Worm (Caenorhabditis elegans) whole organism, early embryonic: ENCODE measurements around the gene K07D4.6.

Experiments
- B0310.2 ChIP-seq: sonication (generic microtip); optimal IDR thresholded peaks from 2 replicates; lab custom pipeline; 2016; ENCODE audit warnings: mild to moderate bottlenecking, missing genetic modification characterization, missing compliant biosample characterization
- F13C5.2 ChIP-seq: sonication (generic microtip); optimal IDR thresholded peaks from 2 replicates; lab custom pipeline; 2017; ENCODE audit warnings: mild to moderate bottlenecking, missing genetic modification characterization, inconsistent platforms, missing compliant biosample characterization
- aly-1 ChIP-seq: sonication (generic microtip); optimal IDR thresholded peaks from 2 replicates; lab custom pipeline; 2016; ENCODE audit warnings: missing genetic modification characterization, missing compliant biosample characterization
- ama-1 ChIP-seq: fragments of 150-350 bp; optimal IDR thresholded peaks from 2 replicates; lab custom pipeline; 2014
- ceh-13 ChIP-seq: fragments of 200-800 bp; sonication (Bioruptor generic); optimal IDR thresholded peaks from 2 replicates; lab custom pipeline; 2018; ENCODE audit warnings: mild to moderate bottlenecking, missing genetic modification characterization, missing compliant biosample characterization
- ceh-36 ChIP-seq: sonication (generic microtip); optimal IDR thresholded peaks from 2 replicates; lab custom pipeline; 2016; ENCODE audit warnings: missing genetic modification characterization, inconsistent platforms, missing compliant biosample characterization
- ets-7 ChIP-seq: sonication (generic microtip); optimal IDR thresholded peaks from 2 replicates; lab custom pipeline; 2016; ENCODE audit warnings: missing genotype, missing genetic modification characterization, missing compliant biosample characterization
- flt-1 ChIP-seq: fragments of 200-800 bp; sonication (Bioruptor generic); IDR thresholded peaks from 2 replicates; pipeline ENCODE4 v1.3.6; 2022; ENCODE audit warnings: missing genetic modification characterization, missing compliant biosample characterization
- hmbx-1 ChIP-seq: sonication (generic microtip); optimal IDR thresholded peaks from 2 replicates; lab custom pipeline; 2016; ENCODE audit warnings: mild to moderate bottlenecking, missing genetic modification characterization, missing compliant biosample characterization
- hmg-4 ChIP-seq: fragments of 200-800 bp; sonication (Bioruptor generic); optimal IDR thresholded peaks from 2 replicates; lab custom pipeline; 2018; ENCODE audit warnings: mild to moderate bottlenecking, missing genetic modification characterization, missing compliant biosample characterization
- hnd-1 ChIP-seq: sonication (generic microtip); optimal IDR thresholded peaks from 2 replicates; lab custom pipeline; 2016; ENCODE audit warnings: missing genetic modification characterization, missing compliant biosample characterization
- pes-1 ChIP-seq: fragments of 200-800 bp; sonication (Bioruptor generic); IDR thresholded peaks from 2 replicates; pipeline ENCODE4 v1.3.6; 2022; ENCODE audit warnings: missing genetic modification reagents, missing genetic modification characterization, missing compliant biosample characterization
- scrt-1 ChIP-seq: fragments of 200-800 bp; sonication (Bioruptor generic); IDR thresholded peaks from 2 replicates; pipeline ENCODE4 v1.3.6; 2022; ENCODE audit warnings: missing genetic modification characterization, missing compliant biosample characterization
- sea-1 ChIP-seq: fragments of 200-800 bp; sonication (Bioruptor generic); conservative IDR thresholded peaks from 2 replicates; pipeline ENCODE4 v1.3.6; 2022; ENCODE audit warnings: missing genetic modification characterization, missing compliant biosample characterization
- tbx-11 ChIP-seq: fragments of 200-800 bp; sonication (Bioruptor generic); IDR thresholded peaks from 2 replicates; pipeline ENCODE4 v1.3.6; 2022; ENCODE audit warnings: missing genetic modification characterization, missing compliant biosample characterization
- tbx-37 ChIP-seq: fragments of 200-800 bp; sonication (Bioruptor generic); conservative IDR thresholded peaks from 2 replicates; pipeline ENCODE4 v1.3.6; 2022; ENCODE audit warnings: missing genetic modification reagents, missing genetic modification characterization, missing compliant biosample characterization
- tra-4 ChIP-seq: sonication (generic microtip); optimal IDR thresholded peaks from 2 replicates; lab custom pipeline; 2017; ENCODE audit warnings: missing genetic modification characterization, missing compliant biosample characterization

K07D4.6 gene

DNA sequence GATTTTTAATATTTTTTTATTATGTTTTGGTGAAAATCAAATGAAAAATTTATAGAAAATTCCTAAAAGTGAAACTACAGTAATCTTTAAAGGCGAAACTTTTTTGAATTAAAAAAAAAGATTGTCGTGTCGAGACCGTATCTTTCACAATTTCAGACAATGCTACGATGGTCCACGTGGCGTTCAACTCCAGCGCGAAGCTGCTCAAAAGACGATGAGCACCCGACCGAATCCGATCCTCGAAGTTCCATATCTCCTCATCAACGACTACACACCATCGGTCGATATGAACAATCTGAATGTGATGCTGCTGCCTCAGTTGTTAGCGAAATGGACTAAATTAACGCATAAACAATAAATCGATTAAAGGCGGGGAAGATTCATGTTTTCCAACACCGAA is 24.2 kb upstream of the K07D4.6 start:
- TF ChIP-seq B0310.2 (tag; lab: Kevin White, UChicago) (no peak), F13C5.2 (tag; lab: Kevin White, UChicago) (no peak), flt-1 (GFP tag; lab: Robert Waterston, UW) (no peak), tbx-11 (no peak), ceh-13 (GFP tag; lab: Kevin White, UChicago) (no peak), tbx-37 (GFP tag; lab: Robert Waterston, UW) (no peak), hmbx-1 (tag; lab: Kevin White, UChicago) (no peak), hmg-4 (no peak), hnd-1 (tag; lab: Kevin White, UChicago) (no peak), ama-1 (no peak), scrt-1 (no peak), tra-4 (tag; lab: Kevin White, UChicago) (no peak), ceh-36 (tag; lab: Kevin White, UChicago) (no peak), pes-1 (GFP tag; lab: Robert Waterston, UW) (no peak), sea-1 (GFP tag; lab: Robert Waterston, UW) (no peak)

DNA sequence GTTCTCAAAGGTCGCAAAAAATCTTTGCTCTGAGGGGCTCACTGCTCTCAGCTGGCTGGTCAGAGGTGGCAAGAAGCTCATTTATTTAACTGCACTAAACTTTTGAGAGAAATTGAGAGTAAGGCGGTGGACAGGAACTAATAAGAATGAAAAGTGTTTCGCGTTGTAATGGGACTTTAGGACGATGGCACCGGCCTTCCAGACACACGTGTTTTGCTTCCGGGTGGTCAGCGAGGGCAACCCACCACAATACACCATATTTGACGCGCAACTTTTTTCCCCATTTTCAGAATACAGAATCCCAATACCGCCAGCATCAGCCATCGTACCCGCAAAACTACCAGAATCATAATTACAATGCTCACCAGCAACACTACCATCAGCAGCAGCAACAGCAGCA is 21.5 kb upstream of the K07D4.6 start:
- TF ChIP-seq tra-4 (tag; lab: Kevin White, UChicago): no peak
- no peak for TF ChIP-seq scrt-1
- no peak for TF ChIP-seq sea-1 (GFP tag; lab: Robert Waterston, UW)
- no peak for TF ChIP-seq hmg-4
- no peak for TF ChIP-seq hnd-1 (tag; lab: Kevin White, UChicago)
- TF ChIP-seq hmbx-1 (tag; lab: Kevin White, UChicago): no peak
- TF ChIP-seq flt-1 (GFP tag; lab: Robert Waterston, UW): no peak
- no peak for TF ChIP-seq pes-1 (GFP tag; lab: Robert Waterston, UW)
- TF ChIP-seq ama-1: no peak
- TF ChIP-seq ceh-13 (GFP tag; lab: Kevin White, UChicago): no peak
- TF ChIP-seq B0310.2 (tag; lab: Kevin White, UChicago): no peak

DNA sequence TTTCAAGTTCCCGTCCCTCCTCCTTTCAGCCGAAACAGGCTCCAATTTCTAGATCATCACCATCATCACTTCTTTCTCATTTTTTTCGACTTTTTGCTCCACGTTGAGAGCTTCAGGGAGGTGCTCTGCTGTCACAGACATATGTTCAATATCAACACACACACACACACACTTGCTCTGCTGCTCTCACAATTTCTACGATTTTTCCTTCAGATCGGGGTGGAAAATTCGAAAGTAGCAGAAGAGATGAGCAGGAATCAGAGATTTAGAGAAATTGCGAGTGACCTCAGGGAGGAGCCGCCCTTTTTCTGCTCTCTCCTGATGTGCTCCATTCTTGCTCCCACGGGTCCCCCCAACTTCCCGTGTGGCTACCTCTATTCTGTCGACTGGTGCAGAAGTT is 20.0 kb upstream of the K07D4.6 start, which contains the start of gene pqn-48:
pqn-48 (plus strand) TSS at position 344 of the 400 bp plus-strand sequence.
- TF ChIP-seq scrt-1 (no peak), hmg-4 (no peak), ceh-36 (tag; lab: Kevin White, UChicago) (no peak), F13C5.2 (tag; lab: Kevin White, UChicago) (no peak), pes-1 (GFP tag; lab: Robert Waterston, UW) (no peak), hnd-1 (tag; lab: Kevin White, UChicago) (no peak), tbx-11 (no peak), ets-7 (no peak), tbx-37 (GFP tag; lab: Robert Waterston, UW) (no peak), tra-4 (tag; lab: Kevin White, UChicago) (no peak), ama-1 (no peak), ceh-13 (GFP tag; lab: Kevin White, UChicago) (no peak), flt-1 (GFP tag; lab: Robert Waterston, UW) (no peak), hmbx-1 (tag; lab: Kevin White, UChicago) (no peak), aly-1 (tag; lab: Kevin White, UChicago) (no peak)

DNA sequence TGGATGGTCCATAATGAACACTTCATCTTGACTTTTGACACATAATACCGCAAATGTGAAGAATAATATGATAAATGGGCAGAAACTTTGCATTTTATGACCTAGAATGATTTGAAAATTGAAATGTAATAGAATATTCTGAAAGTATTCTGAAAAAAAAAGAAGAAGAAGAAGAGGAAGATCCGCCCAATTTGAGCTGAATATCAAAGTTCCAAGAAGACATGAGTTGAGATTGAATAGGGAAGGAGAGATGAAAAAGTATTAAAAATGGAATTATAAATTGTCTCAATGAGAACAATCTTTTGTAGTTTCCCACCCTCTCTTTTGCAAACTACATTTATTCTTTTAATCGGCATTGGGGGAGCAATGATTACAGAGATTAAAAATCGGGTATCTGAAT is 13.8 kb upstream of the K07D4.6 start, which contains the start of gene K07D4.4:
K07D4.4 (minus strand) TSS at position 101 of the 400 bp plus-strand sequence.
- TF ChIP-seq tra-4 (tag; lab: Kevin White, UChicago) (no peak), ama-1 (no peak), hmbx-1 (tag; lab: Kevin White, UChicago) (no peak), scrt-1 (no peak), B0310.2 (tag; lab: Kevin White, UChicago) (no peak), hnd-1 (tag; lab: Kevin White, UChicago) (no peak), F13C5.2 (tag; lab: Kevin White, UChicago) (no peak), hmg-4 (no peak), flt-1 (GFP tag; lab: Robert Waterston, UW) (no peak), ceh-36 (tag; lab: Kevin White, UChicago) (no peak)

DNA sequence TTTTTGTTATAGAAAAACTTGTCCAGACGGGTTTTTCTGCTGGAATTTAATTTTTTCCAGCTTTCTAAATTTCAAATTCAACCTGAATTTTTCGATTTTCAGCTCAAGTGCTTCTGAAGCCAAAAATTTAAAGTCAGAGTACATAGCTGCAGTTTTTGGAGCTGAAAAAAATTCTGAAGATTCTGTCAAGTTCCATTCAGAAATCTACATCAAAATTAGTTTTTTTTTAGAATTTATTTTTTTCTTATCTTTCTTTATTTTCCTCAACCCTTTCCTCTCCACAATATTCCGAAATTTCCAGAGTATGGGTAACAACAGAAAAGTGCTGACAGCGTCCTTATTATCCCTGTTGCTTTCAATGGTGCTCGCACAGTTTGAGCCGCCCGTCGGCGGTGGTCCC is 9.8 kb upstream of the K07D4.6 start, which contains the start of gene K07D4.9:
K07D4.9 (plus strand) TSS at position 301 of the 400 bp plus-strand sequence.
- no peak for TF ChIP-seq tra-4 (tag; lab: Kevin White, UChicago)
- no peak for TF ChIP-seq F13C5.2 (tag; lab: Kevin White, UChicago)
- TF ChIP-seq ceh-36 (tag; lab: Kevin White, UChicago): no peak
- no peak for TF ChIP-seq hmbx-1 (tag; lab: Kevin White, UChicago)
- TF ChIP-seq hnd-1 (tag; lab: Kevin White, UChicago): no peak
- no peak for TF ChIP-seq aly-1 (tag; lab: Kevin White, UChicago)
- TF ChIP-seq ets-7: no peak
- no peak for TF ChIP-seq ceh-13 (GFP tag; lab: Kevin White, UChicago)
- no peak for TF ChIP-seq tbx-37 (GFP tag; lab: Robert Waterston, UW)
- TF ChIP-seq sea-1 (GFP tag; lab: Robert Waterston, UW): no peak
- no peak for TF ChIP-seq scrt-1
- TF ChIP-seq pes-1 (GFP tag; lab: Robert Waterston, UW): no peak
- TF ChIP-seq B0310.2 (tag; lab: Kevin White, UChicago): no peak
- TF ChIP-seq tbx-11: no peak
- TF ChIP-seq hmg-4: no peak
- TF ChIP-seq ama-1: no peak
- TF ChIP-seq flt-1 (GFP tag; lab: Robert Waterston, UW): no peak

DNA sequence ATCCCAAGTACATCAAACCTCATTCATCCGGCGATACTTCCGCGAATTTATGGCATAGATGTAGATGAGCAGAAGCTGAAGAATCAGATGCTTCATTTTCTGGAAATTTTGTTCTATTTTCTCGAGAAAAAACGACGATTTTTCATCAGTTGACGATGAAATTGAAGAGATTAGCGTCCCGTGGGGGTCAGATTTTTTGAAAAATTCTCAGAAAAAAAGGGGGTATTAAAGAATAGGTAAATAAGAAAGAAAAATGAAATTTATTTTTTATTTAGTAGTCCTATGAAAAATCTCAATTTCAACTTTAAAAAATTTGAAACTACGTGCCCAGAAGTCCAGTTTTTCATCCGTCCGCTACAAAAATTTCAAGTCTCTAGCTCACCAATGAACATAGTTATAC is 6.9 kb upstream of the K07D4.6 start, which contains the start of gene K07D4.5:
K07D4.5 (minus strand) TSS at position 101 of the 400 bp plus-strand sequence.
- TF ChIP-seq ama-1 (no peak), ceh-36 (tag; lab: Kevin White, UChicago) (no peak), ceh-13 (GFP tag; lab: Kevin White, UChicago) (no peak), aly-1 (tag; lab: Kevin White, UChicago) (no peak), tra-4 (tag; lab: Kevin White, UChicago) (no peak), hmbx-1 (tag; lab: Kevin White, UChicago) (no peak), F13C5.2 (tag; lab: Kevin White, UChicago) (no peak)

DNA sequence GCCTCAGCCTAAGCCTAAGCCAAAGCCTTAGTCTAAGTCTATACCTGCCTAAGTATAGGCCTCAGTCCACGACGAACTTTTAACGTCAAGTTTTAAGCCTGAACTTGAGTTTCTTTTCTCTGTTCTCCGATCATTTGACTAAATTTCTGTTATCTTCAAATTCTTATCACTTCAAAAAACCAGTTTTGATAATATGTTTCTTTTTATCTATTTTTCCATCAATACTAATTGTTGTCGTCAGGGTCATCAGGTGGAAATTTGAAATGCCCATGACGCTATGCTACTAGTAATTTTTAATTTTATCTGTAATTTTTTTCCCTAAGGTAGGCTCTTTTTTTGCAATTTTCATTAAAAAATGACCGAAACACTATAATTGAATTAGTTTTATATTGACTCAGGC is 7.0 kb downstream of the K07D4.6 start:
- TF ChIP-seq pes-1 (GFP tag; lab: Robert Waterston, UW) (no peak), aly-1 (tag; lab: Kevin White, UChicago) (no peak), ets-7 (no peak), tbx-11 (no peak), flt-1 (GFP tag; lab: Robert Waterston, UW) (no peak), ceh-36 (tag; lab: Kevin White, UChicago) (no peak), sea-1 (GFP tag; lab: Robert Waterston, UW) (no peak), hmbx-1 (tag; lab: Kevin White, UChicago) (no peak)
